Worm (Caenorhabditis elegans): ENCODE results near the gene Y41D4B.4.

- TF ChIP-seq hmbx-1 (tag; optimal IDR thresholded peaks at IDR 0.05) (no peak), ama-1 (optimal IDR thresholded peaks at IDR 0.05) (no peak), sea-1 (GFP tag; conservative IDR thresholded peaks at IDR 0.05) (no peak), F13C5.2 (tag; optimal IDR thresholded peaks at IDR 0.05) (no peak), ets-7 (tag; optimal IDR thresholded peaks at IDR 0.05) (no peak), scrt-1 (GFP tag; IDR thresholded peaks at IDR 0.05) (no peak), tra-4 (tag; optimal IDR thresholded peaks at IDR 0.05) (no peak), ceh-36 (tag; optimal IDR thresholded peaks at IDR 0.05) (no peak), hnd-1 (tag; optimal IDR thresholded peaks at IDR 0.05) (no peak), tbx-37 (GFP tag; conservative IDR thresholded peaks at IDR 0.05) (no peak), B0310.2 (tag; optimal IDR thresholded peaks at IDR 0.05) (no peak), aly-1 (tag; optimal IDR thresholded peaks at IDR 0.05) (no peak)
These were observed 12.5 kb downstream of the Y41D4B.4 start, which contains the start of gene Y41D4B.1 for ce11 chrIV:1672398-1672797.
